Worm (Caenorhabditis elegans): ENCODE data around the gene W04G3.13.

DNA sequence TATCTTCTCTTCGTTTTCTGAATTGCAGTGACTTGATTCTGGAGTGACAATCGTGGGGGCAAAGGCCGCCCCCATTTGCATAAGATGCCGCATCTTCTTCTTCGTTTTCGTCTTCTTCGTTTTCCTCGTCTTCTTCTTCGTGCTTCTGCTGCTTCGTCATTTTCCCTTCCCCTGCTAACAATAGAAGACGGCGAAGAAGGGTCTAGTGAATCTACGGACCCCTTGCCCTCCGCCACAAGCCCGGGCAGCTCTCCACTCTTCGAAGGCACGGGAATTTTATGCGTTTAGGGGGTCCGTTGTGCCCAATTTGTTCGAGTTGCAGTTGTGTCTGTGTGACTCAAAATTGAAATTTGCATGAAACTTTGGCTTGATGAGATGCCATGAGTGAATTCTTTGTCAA, 47.7 kb downstream of the W04G3.13 start:
- peak; percentile 53; the same call in 1 of the 2 replicates for TF ChIP-seq flt-1 (GFP tag; IDR thresholded peaks at IDR 0.05)
- TF ChIP-seq med-1 (GFP tag; optimal IDR thresholded peaks at IDR 0.05; ENCODE audit: insufficient read depth), result no peak
- TF ChIP-seq cog-1 (tag; optimal IDR thresholded peaks at IDR 0.05), result no peak
- TF ChIP-seq T22C8.4 (GFP tag; IDR thresholded peaks at IDR 0.05), result no peak
- TF ChIP-seq klf-2 (GFP tag; conservative IDR thresholded peaks at IDR 0.05), result no peak
- no peak for TF ChIP-seq tab-1 (GFP tag; IDR thresholded peaks at IDR 0.05)
- TF ChIP-seq ztf-29 (GFP tag; IDR thresholded peaks at IDR 0.05), result no peak

Data from whole organism, midembryonic.